Fruit fly (Drosophila melanogaster) Kc167 (cell line): ENCODE data around the gene CG9117.

ENCODE experiments used
- Myc ChIP-seq: fragments of >200 bp; optimal IDR thresholded peaks from 2 replicates; lab custom pipeline; 2017; ENCODE audit warnings: missing external identifiers
- Sin3A ChIP-seq: fragments of >200 bp; optimal IDR thresholded peaks from 2 replicates; lab custom pipeline; 2018; ENCODE audit warnings: missing external identifiers
- h ChIP-seq: fragments of >200 bp; optimal IDR thresholded peaks from 3 replicates; lab custom pipeline; 2018; ENCODE audit warnings: missing external identifiers
- insv ChIP-seq: fragments of >200 bp; optimal IDR thresholded peaks from 3 replicates; lab custom pipeline; 2018; ENCODE audit warnings: missing external identifiers
- psq ChIP-seq: fragments of >200 bp; optimal IDR thresholded peaks from 2 replicates; lab custom pipeline; 2017; ENCODE audit warnings: missing external identifiers
- ttk ChIP-seq: sonication (Bioruptor generic); optimal IDR thresholded peaks from 2 replicates; lab custom pipeline; 2017; ENCODE audit warnings: missing external identifiers

DNA sequence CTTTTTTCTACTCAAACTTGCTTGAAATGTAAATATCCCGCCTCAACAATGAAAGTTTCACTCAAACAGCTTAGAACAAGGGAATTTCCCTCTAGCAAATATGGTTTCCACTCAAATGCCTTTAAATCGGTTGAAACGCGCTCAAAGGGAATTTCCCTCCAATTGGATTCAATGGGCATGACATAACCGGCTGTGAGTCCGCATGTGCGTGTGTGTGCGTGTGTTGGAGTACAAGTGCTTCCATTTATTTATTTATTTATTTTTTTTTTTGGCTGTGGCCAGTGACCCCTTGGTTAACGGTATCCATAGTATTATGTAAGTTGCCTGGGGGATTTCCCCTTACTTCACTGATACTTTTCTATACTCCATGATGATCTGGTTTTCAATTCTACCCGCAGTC is 38.4 kb upstream of the CG9117 start:
- no peak for TF ChIP-seq ttk (lab: Kevin White, UChicago)
- TF ChIP-seq psq (lab: Kevin White, UChicago), result no peak
- no peak for TF ChIP-seq insv (lab: Kevin White, UChicago)
- TF ChIP-seq h, result no peak
- TF ChIP-seq Myc (lab: Kevin White, UChicago), result no peak
- no peak for TF ChIP-seq Sin3A (lab: Kevin White, UChicago)
